Fruit fly (Drosophila melanogaster): ENCODE measurements around the gene Cpr76Ba.

The Cpr76Ba gene

DNA sequence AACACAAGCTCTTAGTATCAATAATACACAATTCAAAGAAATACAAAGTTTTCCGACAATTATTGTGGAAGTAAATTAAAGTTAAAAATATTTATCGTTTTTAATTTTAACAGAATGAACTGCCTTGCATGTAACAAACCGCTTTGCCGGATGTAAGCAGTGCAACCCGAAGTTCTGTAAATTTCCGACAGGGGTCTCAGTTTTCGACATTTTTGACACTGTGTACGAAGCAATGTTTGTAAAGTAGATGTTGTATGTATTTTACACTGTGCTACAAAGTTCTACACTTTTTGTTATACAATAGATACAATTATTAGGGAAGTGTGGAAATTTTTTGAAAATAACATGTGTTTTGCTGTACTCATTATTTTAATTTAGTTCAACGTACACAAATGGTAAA lies 1.6 kb downstream of the Cpr76Ba start (continued):
- peak; percentile 43 for TF ChIP-seq ftz-f1 (GFP tag; optimal IDR thresholded peaks at IDR 0.05)
- TF ChIP-seq CG12236 (GFP tag; optimal IDR thresholded peaks at IDR 0.05), result peak; percentile 78
- no peak for TF ChIP-seq D (optimal IDR thresholded peaks at IDR 0.05)
- peak; percentile 73 for TF ChIP-seq D (GFP tag; optimal IDR thresholded peaks at IDR 0.05)
- TF ChIP-seq Aef1 (GFP tag; IDR thresholded peaks at IDR 0.05), result peak; percentile 90
- peak; percentile 91 for TF ChIP-seq CG6175 (GFP tag; IDR thresholded peaks at IDR 0.05)
- TF ChIP-seq org-1 (GFP tag; optimal IDR thresholded peaks at IDR 0.05), result peak; percentile 76
- TF ChIP-seq CG31441 (GFP tag; IDR thresholded peaks at IDR 0.05), result peak; percentile 78
- TF ChIP-seq ham (GFP tag; IDR thresholded peaks at IDR 0.05), result peak; percentile 92
- peak; percentile 96 for TF ChIP-seq CG11247 (GFP tag; IDR thresholded peaks at IDR 0.05)
- no peak for TF ChIP-seq Deaf1 (tag; optimal IDR thresholded peaks at IDR 0.05)
- TF ChIP-seq Optix (GFP tag; IDR thresholded peaks at IDR 0.05), result peak; percentile 90
- TF ChIP-seq CG8281 (tag; optimal IDR thresholded peaks at IDR 0.05), result peak; percentile 61
- peak; percentile 80 for TF ChIP-seq CG15601 (tag; optimal IDR thresholded peaks at IDR 0.05)
- TF ChIP-seq CkIIα-i1 (GFP tag; IDR thresholded peaks at IDR 0.05), result 0 out of 2 replicates have a peak, but pooled peaks have one; percentile 50
- peak; percentile 65 for TF ChIP-seq CG32767 (GFP tag; IDR thresholded peaks at IDR 0.05)
- peak; percentile 91 for TF ChIP-seq tin (GFP tag; optimal IDR thresholded peaks at IDR 0.05)
- TF ChIP-seq E2f2 (GFP tag; IDR thresholded peaks at IDR 0.05), result peak; percentile 62
- peak; percentile 70 for TF ChIP-seq Usf (GFP tag; optimal IDR thresholded peaks at IDR 0.05)
- TF ChIP-seq fd3F (GFP tag; optimal IDR thresholded peaks at IDR 0.05), result peak; percentile 79
- peak; percentile 96 for TF ChIP-seq CG9817 (tag; optimal IDR thresholded peaks at IDR 0.05)
- TF ChIP-seq ato (GFP tag; IDR thresholded peaks at IDR 0.05; ENCODE audit: partially characterized antibody), result peak; percentile 50; the same call in 1 of the 2 replicates
- peak; percentile 74 for TF ChIP-seq CG12391 (tag; optimal IDR thresholded peaks at IDR 0.05)
- peak; percentile 50 for TF ChIP-seq CG11398 (GFP tag; optimal IDR thresholded peaks at IDR 0.05)
- TF ChIP-seq CG13775 (GFP tag; optimal IDR thresholded peaks at IDR 0.05), result peak; percentile 84
- TF ChIP-seq rib (GFP tag; IDR thresholded peaks at IDR 0.05), result no peak; the same call in 1 of the 2 replicates
- peak; percentile 87 for TF ChIP-seq sens-2 (GFP tag; IDR thresholded peaks at IDR 0.05)
- TF ChIP-seq Ets97D (GFP tag; optimal IDR thresholded peaks at IDR 0.05), result peak; percentile 100
- peak; percentile 83 for TF ChIP-seq CG10274 (GFP tag; optimal IDR thresholded peaks at IDR 0.05)
- TF ChIP-seq Hr39 (optimal IDR thresholded peaks at IDR 0.05), result no peak
- TF ChIP-seq Atf3 (GFP tag; optimal IDR thresholded peaks at IDR 0.05), result peak; percentile 79
- TF ChIP-seq Sry-δ (GFP tag; optimal IDR thresholded peaks at IDR 0.05), result peak; percentile 58
- peak; percentile 89 for TF ChIP-seq pnt (GFP tag; optimal IDR thresholded peaks at IDR 0.05)
- no peak for TF ChIP-seq hb (GFP tag; IDR thresholded peaks at IDR 0.05; ENCODE audit: partially characterized antibody)
- TF ChIP-seq cas (GFP tag; IDR thresholded peaks at IDR 0.05), result peak; percentile 84; the same call in 1 of the 2 replicates
- peak; percentile 92 for TF ChIP-seq Hsf (GFP tag; optimal IDR thresholded peaks at IDR 0.05)
- TF ChIP-seq Lhr (GFP tag; optimal IDR thresholded peaks at IDR 0.05), result peak; percentile 83
- no peak for TF ChIP-seq pros (GFP tag; optimal IDR thresholded peaks at IDR 0.05)
- peak; percentile 93 for TF ChIP-seq NfI (GFP tag; optimal IDR thresholded peaks at IDR 0.05)
- peak; percentile 96 for TF ChIP-seq gro (GFP tag; optimal IDR thresholded peaks at IDR 0.05)
- peak; percentile 74 for TF ChIP-seq Asciz (GFP tag; optimal IDR thresholded peaks at IDR 0.05)
- TF ChIP-seq CG13296 (GFP tag; optimal IDR thresholded peaks at IDR 0.05), result peak; percentile 70
- no peak for TF ChIP-seq Dip2 (GFP tag; IDR thresholded peaks at IDR 0.05)
- TF ChIP-seq Ravus (GFP tag; IDR thresholded peaks at IDR 0.05), result peak; percentile 27; the same call in 1 of the 2 replicates
- peak; percentile 83 for TF ChIP-seq B-H2 (GFP tag; optimal IDR thresholded peaks at IDR 0.05)
- peak; percentile 86 for TF ChIP-seq CG10209 (GFP tag; optimal IDR thresholded peaks at IDR 0.05)
- peak; percentile 60 for TF ChIP-seq CG3838 (GFP tag; optimal IDR thresholded peaks at IDR 0.05)
- TF ChIP-seq pb (GFP tag; optimal IDR thresholded peaks at IDR 0.05), result peak; percentile 95
- peak; percentile 90 for TF ChIP-seq CG6765 (GFP tag; optimal IDR thresholded peaks at IDR 0.05)
- peak; percentile 53; the same call in 1 of the 3 replicates for TF ChIP-seq Opbp (GFP tag; IDR thresholded peaks at IDR 0.05; ENCODE audit: partially characterized antibody)
- TF ChIP-seq ken (GFP tag; IDR thresholded peaks at IDR 0.05), result peak; percentile 96
- peak; percentile 87 for TF ChIP-seq onecut (GFP tag; IDR thresholded peaks at IDR 0.05)

All from whole organism, embryonic.